Fruit fly (Drosophila melanogaster) whole organism, prepupa: Measurements from ENCODE around the gene Vm32E.

Experiments used
- CG11902 ChIP-seq: fragments of 200-800 bp; sonication (Bioruptor generic); optimal IDR thresholded peaks from 3 replicates; lab custom pipeline; 2016; ENCODE audit warnings: missing biosample characterization, missing genetic modification characterization
- CG15336 ChIP-seq: fragments of 200-800 bp; sonication (Bioruptor generic); IDR thresholded peaks from 2 replicates; pipeline ENCODE4 v1.3.6; 2022; ENCODE audit warnings: missing biosample characterization, missing genetic modification characterization
- CG3919 ChIP-seq: fragments of 200-800 bp; sonication (Bioruptor generic); optimal IDR thresholded peaks from 3 replicates; lab custom pipeline; 2016; ENCODE audit warnings: missing biosample characterization, missing genetic modification characterization
- CG6276 ChIP-seq: fragments of 200-800 bp; sonication (Bioruptor generic); optimal IDR thresholded peaks from 2 replicates; lab custom pipeline; 2017; ENCODE audit warnings: missing biosample characterization, mild to moderate bottlenecking, missing genetic modification characterization
- CG6792 ChIP-seq: fragments of 200-800 bp; sonication (Bioruptor generic); optimal IDR thresholded peaks from 3 replicates; lab custom pipeline; 2016; ENCODE audit warnings: missing biosample characterization, missing genetic modification characterization
- Met ChIP-seq: fragments of 200-800 bp; sonication (Bioruptor generic); optimal IDR thresholded peaks from 3 replicates; lab custom pipeline; 2016; ENCODE audit warnings: missing biosample characterization, missing genetic modification characterization
- Sox15 ChIP-seq: fragments of 200-800 bp; sonication (Bioruptor generic); optimal IDR thresholded peaks from 3 replicates; lab custom pipeline; 2016; ENCODE audit warnings: missing biosample characterization, missing genetic modification characterization
- acj6 ChIP-seq: fragments of 200-800 bp; sonication (Bioruptor generic); optimal IDR thresholded peaks from 3 replicates; lab custom pipeline; 2016; ENCODE audit warnings: missing biosample characterization, missing genetic modification characterization
- eg ChIP-seq: fragments of 200-800 bp; sonication (Bioruptor generic); IDR thresholded peaks from 3 replicates; pipeline ENCODE4 v1.3.6; 2022; ENCODE audit warnings: missing biosample characterization, missing genetic modification characterization

DNA sequence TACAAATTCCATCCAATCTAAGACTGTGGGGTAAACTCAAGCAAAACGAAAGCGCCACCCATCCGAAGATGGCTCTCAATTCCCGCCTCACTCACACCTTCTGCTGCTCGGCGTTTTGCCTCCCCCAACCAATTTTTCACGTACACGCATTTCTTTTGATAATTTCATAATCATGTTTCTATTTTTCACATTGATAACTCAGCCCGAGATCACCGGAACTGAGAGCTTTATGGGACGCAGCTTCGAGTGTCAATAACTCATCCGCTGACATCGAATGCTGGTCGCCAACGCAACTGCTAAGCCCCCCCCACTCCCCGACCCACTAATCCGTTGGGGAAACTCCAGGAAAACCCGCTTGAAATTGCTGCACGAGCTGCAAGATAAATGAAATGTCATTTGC lies 36.0 kb upstream of the Vm32E start:
- TF ChIP-seq CG6792 (GFP tag; lab: Kevin White, UChicago) = no peak
- TF ChIP-seq Met (GFP tag; lab: Kevin White, UChicago) = no peak
- TF ChIP-seq CG11902 (GFP tag; lab: Kevin White, UChicago) = no peak
- TF ChIP-seq CG15336 (GFP tag; lab: Robert Waterston, UW) = no peak
- TF ChIP-seq acj6 (GFP tag; lab: Kevin White, UChicago) = no peak
- no peak for TF ChIP-seq CG6276 (GFP tag; lab: Kevin White, UChicago)
- no peak for TF ChIP-seq CG3919 (GFP tag; lab: Kevin White, UChicago)
- no peak for TF ChIP-seq eg (GFP tag; lab: Robert Waterston, UW)
- TF ChIP-seq Sox15 = no peak
